3 worm cellular contexts compared by ENCODE assay signal in the genomic region with DNA sequence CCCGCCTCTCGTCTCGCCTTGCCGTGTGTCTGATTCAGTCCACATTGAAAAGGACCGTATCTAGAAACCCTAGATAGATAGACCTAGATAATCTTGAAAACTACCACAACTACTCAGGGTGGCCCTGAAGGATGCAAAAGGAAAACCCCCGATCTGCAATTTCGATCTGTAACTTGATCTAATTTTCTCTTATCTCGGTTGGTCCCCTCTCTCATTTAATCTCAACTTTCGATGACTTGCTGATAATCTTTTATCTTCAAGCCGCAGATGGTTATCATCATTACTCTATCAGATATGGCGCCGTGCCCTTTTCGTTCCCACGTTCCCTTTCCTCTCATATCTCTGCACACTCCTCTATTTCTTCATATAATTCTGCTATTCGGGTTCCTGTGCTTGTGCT.
TF ChIP-seq lines count a peak whose summit lies in the region.

No protein-coding gene starts in this region.

TF ChIP-seq in whole organism, L1 larva, 84 proteins besides CTCF, POLR2A, EP300 and RAD21 (continued from another document):
- TF ChIP-seq ceh-8 (GFP tag; optimal IDR thresholded peaks at IDR 0.05; lab: Kevin White, UChicago), result no peak
- no peak for TF ChIP-seq nhr-237 (tag; optimal IDR thresholded peaks at IDR 0.05; lab: Kevin White, UChicago)
- TF ChIP-seq nhr-76 (tag; optimal IDR thresholded peaks at IDR 0.05; lab: Kevin White, UChicago), result no peak
- no peak for TF ChIP-seq lin-15B (tag; optimal IDR thresholded peaks at IDR 0.05; lab: Kevin White, UChicago)
- TF ChIP-seq nhr-85 (tag; lab: Kevin White, UChicago), result peak; percentile 97
- no peak for TF ChIP-seq sptf-1 (tag; optimal IDR thresholded peaks at IDR 0.05; lab: Kevin White, UChicago)
- no peak for TF ChIP-seq ceh-88 (GFP tag; IDR thresholded peaks at IDR 0.05; lab: Robert Waterston, UW)
- no peak for TF ChIP-seq pax-3 (tag; optimal IDR thresholded peaks at IDR 0.05; lab: Kevin White, UChicago)
- TF ChIP-seq unc-130 (tag; optimal IDR thresholded peaks at IDR 0.05; lab: Kevin White, UChicago), result no peak
- TF ChIP-seq irx-1 (tag; optimal IDR thresholded peaks at IDR 0.05; lab: Kevin White, UChicago), result peak; percentile 39
- peak; percentile 41 for TF ChIP-seq nhr-20 (tag; optimal IDR thresholded peaks at IDR 0.05; lab: Kevin White, UChicago)
- TF ChIP-seq C16A3.4 (tag; optimal IDR thresholded peaks at IDR 0.05; lab: Kevin White, UChicago), result no peak
- TF ChIP-seq pag-3 (tag; optimal IDR thresholded peaks at IDR 0.05; lab: Kevin White, UChicago; ENCODE audit: borderline replicate concordance, insufficient read depth), result no peak
- TF ChIP-seq ztf-4 (tag; optimal IDR thresholded peaks at IDR 0.05; lab: Kevin White, UChicago), result no peak
- TF ChIP-seq nhr-19 (GFP tag; conservative IDR thresholded peaks at IDR 0.05; lab: Robert Waterston, UW), result no peak
- no peak for TF ChIP-seq skn-1 (tag; optimal IDR thresholded peaks at IDR 0.05; lab: Kevin White, UChicago)
- no peak for TF ChIP-seq ceh-82 (tag; optimal IDR thresholded peaks at IDR 0.05; lab: Kevin White, UChicago)
- no peak for TF ChIP-seq unc-62 (GFP tag; optimal IDR thresholded peaks at IDR 0.05; lab: Kevin White, UChicago)
- no peak for TF ChIP-seq nhr-11 (tag; optimal IDR thresholded peaks at IDR 0.05; lab: Kevin White, UChicago)
- no peak for TF ChIP-seq ama-1 (optimal IDR thresholded peaks at IDR 0.05; lab: Kevin White, UChicago)
- no peak for TF ChIP-seq C04F5.9 (tag; optimal IDR thresholded peaks at IDR 0.05; lab: Kevin White, UChicago)
- TF ChIP-seq lsy-2 (tag; optimal IDR thresholded peaks at IDR 0.05; lab: Kevin White, UChicago), result peak in 1 of 2 experiments; percentile 28
- TF ChIP-seq aha-1 (tag; optimal IDR thresholded peaks at IDR 0.05; lab: Kevin White, UChicago), result no peak
- peak; percentile 76 for TF ChIP-seq efl-3 (GFP tag; optimal IDR thresholded peaks at IDR 0.05; lab: Kevin White, UChicago)
- TF ChIP-seq mep-1 (tag; optimal IDR thresholded peaks at IDR 0.05; lab: Kevin White, UChicago), result no peak
- no peak for TF ChIP-seq unc-86 (tag; optimal IDR thresholded peaks at IDR 0.05; lab: Kevin White, UChicago)
- no peak for TF ChIP-seq mdl-1 (tag; optimal IDR thresholded peaks at IDR 0.05; lab: Kevin White, UChicago)

TF ChIP-seq in whole organism, L2 larva, 48 proteins besides CTCF, POLR2A, EP300 and RAD21 (continued from another document):
- TF ChIP-seq dmd-4 (tag; optimal IDR thresholded peaks at IDR 0.05; lab: Kevin White, UChicago) (no peak), sma-3 (GFP tag; optimal IDR thresholded peaks at IDR 0.05; lab: Kevin White, UChicago) (peak; percentile 31), ztf-11 (tag; optimal IDR thresholded peaks at IDR 0.05; lab: Kevin White, UChicago) (no peak), snpc-4 (tag; optimal IDR thresholded peaks at IDR 0.05; lab: Kevin White, UChicago) (no peak), gmeb-1 (tag; optimal IDR thresholded peaks at IDR 0.05; lab: Kevin White, UChicago) (no peak), egl-27 (tag; optimal IDR thresholded peaks at IDR 0.05; lab: Kevin White, UChicago) (peak; percentile 86), fos-1 (tag; optimal IDR thresholded peaks at IDR 0.05; lab: Kevin White, UChicago) (no peak), skn-1 (tag; optimal IDR thresholded peaks at IDR 0.05; lab: Kevin White, UChicago) (no peak), sma-9 (GFP tag; optimal IDR thresholded peaks at IDR 0.05; lab: Kevin White, UChicago) (peak; percentile 94), sma-9 (tag; optimal IDR thresholded peaks at IDR 0.05; lab: Kevin White, UChicago) (no peak), nhr-23 (tag; optimal IDR thresholded peaks at IDR 0.05; lab: Kevin White, UChicago) (peak; percentile 100), peb-1 (tag; optimal IDR thresholded peaks at IDR 0.05; lab: Kevin White, UChicago) (no peak), nhr-12 (tag; optimal IDR thresholded peaks at IDR 0.05; lab: Kevin White, UChicago) (no peak), zag-1 (tag; optimal IDR thresholded peaks at IDR 0.05; lab: Kevin White, UChicago) (no peak), mbf-1 (tag; optimal IDR thresholded peaks at IDR 0.05; lab: Kevin White, UChicago) (no peak), blmp-1 (tag; optimal IDR thresholded peaks at IDR 0.05; lab: Kevin White, UChicago; ENCODE audit: insufficient read depth) (peak; percentile 63), C34F6.9 (tag; optimal IDR thresholded peaks at IDR 0.05; lab: Kevin White, UChicago) (no peak), alr-1 (tag; optimal IDR thresholded peaks at IDR 0.05; lab: Kevin White, UChicago) (no peak), ztf-1 (GFP tag; conservative IDR thresholded peaks at IDR 0.05; lab: Robert Waterston, UW) (no peak), nhr-11 (tag; optimal IDR thresholded peaks at IDR 0.05; lab: Kevin White, UChicago) (no peak), lin-13 (GFP tag; optimal IDR thresholded peaks at IDR 0.05; lab: Kevin White, UChicago) (no peak), elt-3 (tag; optimal IDR thresholded peaks at IDR 0.05; lab: Kevin White, UChicago) (no peak), crh-2 (tag; optimal IDR thresholded peaks at IDR 0.05; lab: Kevin White, UChicago) (peak; percentile 27), unc-39 (tag; optimal IDR thresholded peaks at IDR 0.05; lab: Kevin White, UChicago) (no peak), ceh-82 (tag; optimal IDR thresholded peaks at IDR 0.05; lab: Kevin White, UChicago) (no peak), Y55F3AM.14 (GFP tag; optimal IDR thresholded peaks at IDR 0.05; lab: Kevin White, UChicago) (no peak), elt-1 (tag; optimal IDR thresholded peaks at IDR 0.05; lab: Kevin White, UChicago) (peak; percentile 100), nhr-6 (tag; optimal IDR thresholded peaks at IDR 0.05; lab: Kevin White, UChicago) (no peak), mdl-1 (tag; optimal IDR thresholded peaks at IDR 0.05; lab: Kevin White, UChicago) (no peak), ZK546.5 (tag; optimal IDR thresholded peaks at IDR 0.05; lab: Kevin White, UChicago) (no peak), nhr-77 (tag; optimal IDR thresholded peaks at IDR 0.05; lab: Kevin White, UChicago) (no peak), R02D3.7 (tag; optimal IDR thresholded peaks at IDR 0.05; lab: Kevin White, UChicago) (no peak), nhr-237 (tag; optimal IDR thresholded peaks at IDR 0.05; lab: Kevin White, UChicago) (no peak), mab-5 (tag; optimal IDR thresholded peaks at IDR 0.05; lab: Kevin White, UChicago) (no peak)

TF ChIP-seq in whole organism, L3 larva, 47 proteins besides CTCF, POLR2A, EP300 and RAD21 (continued from another document):
- TF ChIP-seq nhr-23 (tag; optimal IDR thresholded peaks at IDR 0.05; lab: Kevin White, UChicago) (peak; percentile 86), aly-2 (tag; optimal IDR thresholded peaks at IDR 0.05; lab: Kevin White, UChicago) (no peak), zag-1 (tag; optimal IDR thresholded peaks at IDR 0.05; lab: Kevin White, UChicago) (no peak), ceh-16 (tag; optimal IDR thresholded peaks at IDR 0.05; lab: Kevin White, UChicago) (peak; percentile 47), mdl-1 (tag; optimal IDR thresholded peaks at IDR 0.05; lab: Kevin White, UChicago) (no peak), fkh-2 (tag; optimal IDR thresholded peaks at IDR 0.05; lab: Kevin White, UChicago) (no peak), nfya-1 (tag; optimal IDR thresholded peaks at IDR 0.05; lab: Kevin White, UChicago; ENCODE audit: insufficient read depth) (no peak), ceh-82 (tag; optimal IDR thresholded peaks at IDR 0.05; lab: Kevin White, UChicago) (no peak), lsy-12 (tag; optimal IDR thresholded peaks at IDR 0.05; lab: Kevin White, UChicago) (peak; percentile 23), nhr-77 (tag; optimal IDR thresholded peaks at IDR 0.05; lab: Kevin White, UChicago) (no peak), eor-1 (tag; optimal IDR thresholded peaks at IDR 0.05; lab: Kevin White, UChicago) (no peak), unc-39 (tag; optimal IDR thresholded peaks at IDR 0.05; lab: Kevin White, UChicago) (no peak), ama-1 (optimal IDR thresholded peaks at IDR 0.05; lab: Kevin White, UChicago) (no peak), nhr-11 (tag; optimal IDR thresholded peaks at IDR 0.05; lab: Kevin White, UChicago) (no peak), elt-1 (tag; optimal IDR thresholded peaks at IDR 0.05; lab: Kevin White, UChicago) (peak; percentile 100), nhr-25 (tag; optimal IDR thresholded peaks at IDR 0.05; lab: Kevin White, UChicago) (peak; percentile 67), ceh-9 (tag; optimal IDR thresholded peaks at IDR 0.05; lab: Kevin White, UChicago) (no peak), nhr-237 (tag; optimal IDR thresholded peaks at IDR 0.05; lab: Kevin White, UChicago) (no peak), lin-39 (tag; optimal IDR thresholded peaks at IDR 0.05; lab: Kevin White, UChicago) (no peak), nhr-43 (tag; optimal IDR thresholded peaks at IDR 0.05; lab: Kevin White, UChicago; ENCODE audit: poor library complexity, severe bottlenecking) (no peak), jun-1 (tag; optimal IDR thresholded peaks at IDR 0.05; lab: Kevin White, UChicago) (no peak), daf-12 (tag; optimal IDR thresholded peaks at IDR 0.05; lab: Kevin White, UChicago) (no peak), fos-1 (tag; optimal IDR thresholded peaks at IDR 0.05; lab: Kevin White, UChicago) (no peak)
